Fruit fly (Drosophila melanogaster) whole organism, larva: ENCODE results near the gene Vsx2.

Source experiments
- noc ChIP-seq: fragments of 200-800 bp; sonication (Bioruptor generic); optimal IDR thresholded peaks from 3 replicates; lab custom pipeline; 2019; ENCODE audit warnings: missing biosample characterization, mild to moderate bottlenecking, missing genetic modification characterization, moderate library complexity

Gene Vsx2

dm6 chrX:5560083-5560482, at the start of gene Vsx2:
Vsx2 (minus strand) TSS chrX:5560183.
- TF ChIP-seq noc (tag; lab: Kevin White, UChicago), result no peak

DNA sequence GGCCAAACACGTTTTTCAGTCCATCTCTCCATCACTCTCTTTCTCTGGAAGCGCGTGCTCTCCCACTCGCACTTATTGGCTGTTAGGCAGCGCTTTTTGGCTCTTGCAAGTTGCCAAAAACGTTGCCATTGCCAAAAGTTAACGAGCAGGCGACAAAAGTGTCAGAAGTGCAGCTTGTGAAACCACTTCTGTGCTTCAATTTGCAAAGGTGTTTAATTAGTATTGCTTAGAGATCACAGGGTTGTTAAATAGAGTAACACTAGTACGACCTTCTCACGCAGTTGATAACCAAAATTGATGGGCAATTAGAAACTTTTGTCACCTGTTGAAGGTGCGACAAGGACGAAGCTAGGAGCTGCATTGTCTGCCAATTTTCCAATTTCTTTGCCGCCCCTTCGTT, 48.5 kb upstream of the Vsx2 start:
- TF ChIP-seq noc (tag; lab: Kevin White, UChicago), result no peak

dm6 chrX:5607647-5608046, 47.7 kb upstream of the Vsx2 start:
- TF ChIP-seq noc (tag; lab: Kevin White, UChicago), result no peak

DNA sequence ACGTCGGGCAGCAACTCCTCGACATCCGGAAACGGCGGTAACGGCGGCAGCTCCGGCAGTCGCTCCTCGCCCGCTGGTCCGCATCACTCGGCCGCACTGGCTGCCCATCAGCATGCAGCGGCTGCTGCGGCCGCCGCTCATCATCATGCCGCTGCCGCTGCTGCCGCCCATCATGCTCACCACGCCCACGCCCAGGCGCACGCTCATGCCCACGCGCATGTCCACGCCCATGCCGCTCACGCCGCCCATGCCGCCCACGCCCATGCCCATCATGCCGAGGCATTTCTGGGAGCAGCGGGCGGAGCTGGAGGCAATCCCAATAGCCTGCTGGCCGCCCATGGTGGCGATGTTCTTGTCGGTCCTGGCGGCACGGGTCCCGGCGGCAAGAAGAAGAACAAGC, 46.3 kb upstream of the Vsx2 start:
- no peak for TF ChIP-seq noc (tag; lab: Kevin White, UChicago)

- TF ChIP-seq noc (tag; lab: Kevin White, UChicago), result peak; percentile 5
Measured at dm6 chrX:5604181-5604580, 44.2 kb upstream of the Vsx2 start.

DNA sequence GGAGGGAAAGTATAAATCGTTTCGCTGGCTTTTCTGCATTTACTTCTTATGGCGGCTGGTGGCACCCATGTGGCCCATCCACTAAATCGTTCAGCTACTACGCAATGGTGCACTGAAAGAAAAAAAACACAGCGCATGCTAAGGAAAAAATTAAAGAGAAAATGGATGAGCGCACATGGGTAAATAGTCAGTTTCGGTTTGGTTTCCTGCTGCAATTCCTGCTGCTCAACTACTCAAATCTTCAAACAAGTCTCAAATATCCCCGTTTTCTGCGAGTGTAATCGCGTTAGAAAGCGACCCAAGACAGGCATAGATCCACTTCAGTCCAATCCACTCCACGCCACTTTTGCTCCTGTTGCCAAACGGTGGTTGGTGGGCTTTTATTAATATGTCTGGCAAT, 43.0 kb upstream of the Vsx2 start:
- no peak for TF ChIP-seq noc (tag; lab: Kevin White, UChicago)

DNA sequence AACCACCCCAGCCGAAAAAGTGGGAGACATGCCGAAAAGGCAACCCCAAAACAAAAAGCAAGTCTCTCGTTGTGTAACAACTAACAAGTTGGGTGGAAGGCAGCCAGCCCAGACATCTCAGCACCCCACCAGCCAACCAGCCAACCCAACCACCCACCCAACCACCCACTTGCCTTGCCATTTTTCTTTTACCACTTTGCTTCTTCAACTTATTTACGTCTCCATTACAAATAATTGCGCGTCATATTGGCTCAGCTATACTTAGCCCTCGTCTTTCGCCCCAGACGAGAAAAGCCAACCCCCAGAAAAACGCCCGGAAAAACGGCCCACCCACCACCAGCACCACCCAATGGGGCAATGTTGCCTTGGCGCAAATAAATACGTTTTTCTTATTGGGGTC, 42.3 kb upstream of the Vsx2 start:
- TF ChIP-seq noc (tag; lab: Kevin White, UChicago), result no peak

- no peak for TF ChIP-seq noc (tag; lab: Kevin White, UChicago)
Measured at dm6 chrX:5596554-5596953, 36.6 kb upstream of the Vsx2 start.

- TF ChIP-seq noc (tag; lab: Kevin White, UChicago), result no peak
Measured at dm6 chrX:5593868-5594267, 33.9 kb upstream of the Vsx2 start, which contains the start of gene Vsx1. Vsx1 (plus strand) TSS chrX:5594255.

- TF ChIP-seq noc (tag; lab: Kevin White, UChicago), result no peak
Measured at dm6 chrX:5589990-5590389, 30.0 kb upstream of the Vsx2 start.

- TF ChIP-seq noc (tag; lab: Kevin White, UChicago), result no peak
Measured at dm6 chrX:5588454-5588853, 28.5 kb upstream of the Vsx2 start.

dm6 chrX:5587023-5587422, 27.0 kb upstream of the Vsx2 start:
- TF ChIP-seq noc (tag; lab: Kevin White, UChicago), result no peak

DNA sequence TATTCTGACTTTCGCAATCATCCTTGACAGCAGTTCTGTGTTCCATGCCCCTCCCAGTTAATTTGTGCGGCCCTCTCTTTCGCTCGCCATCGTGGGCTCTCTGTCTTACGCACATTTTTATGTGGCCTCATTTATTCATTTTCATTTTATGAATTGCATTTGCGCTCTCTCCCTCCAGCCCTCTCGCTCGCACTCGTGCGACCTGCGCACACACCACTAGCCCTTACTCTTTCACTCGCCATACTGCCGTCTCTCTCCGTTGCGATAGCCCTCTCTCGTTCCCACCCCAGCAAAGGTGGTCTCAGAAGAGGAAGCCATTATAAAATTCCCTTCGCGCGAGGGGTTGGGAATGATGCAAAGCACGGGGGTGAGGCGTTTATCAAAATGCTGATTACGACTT, 19.5 kb upstream of the Vsx2 start:
- TF ChIP-seq noc (tag; lab: Kevin White, UChicago), result no peak

DNA sequence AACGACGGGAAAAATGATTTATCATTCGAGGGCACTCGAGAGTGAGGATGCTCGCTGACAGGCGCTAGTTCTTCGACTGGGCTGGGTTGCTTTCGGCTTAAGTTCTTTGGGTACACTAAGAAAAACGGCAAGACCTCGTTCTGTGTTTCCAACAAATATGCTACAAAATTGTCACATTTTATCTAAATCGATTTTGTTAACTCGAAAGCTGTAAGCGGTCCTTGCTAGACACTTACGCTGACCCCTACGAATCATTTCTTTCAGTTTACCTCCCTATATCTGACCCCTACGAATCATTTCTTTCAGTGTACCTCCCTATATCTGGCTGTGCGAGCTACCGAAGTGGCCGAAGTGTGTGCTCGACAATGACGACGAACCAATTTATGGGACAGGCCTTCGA, 3.9 kb upstream of the Vsx2 start:
- TF ChIP-seq noc (tag; lab: Kevin White, UChicago), result no peak

DNA sequence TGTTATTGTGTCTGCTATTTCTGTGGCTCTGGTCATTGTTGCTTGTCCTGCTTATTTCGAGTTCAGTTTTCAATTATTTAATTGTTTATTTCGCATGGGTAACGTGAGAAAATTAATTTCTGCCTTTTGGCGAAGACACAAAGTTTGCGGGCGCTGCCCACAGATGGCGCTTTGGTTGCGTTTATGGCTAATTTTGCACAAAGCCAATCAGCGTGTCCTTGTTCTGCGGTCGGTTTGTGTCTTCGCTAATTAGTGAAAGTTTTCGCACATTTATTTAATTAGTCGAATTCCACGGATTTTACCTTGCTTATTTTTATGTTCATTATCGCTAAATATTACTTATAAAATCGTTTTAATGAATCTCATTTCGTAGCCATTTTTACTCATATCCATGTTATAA, 3.4 kb upstream of the Vsx2 start:
- no peak for TF ChIP-seq noc (tag; lab: Kevin White, UChicago)

DNA sequence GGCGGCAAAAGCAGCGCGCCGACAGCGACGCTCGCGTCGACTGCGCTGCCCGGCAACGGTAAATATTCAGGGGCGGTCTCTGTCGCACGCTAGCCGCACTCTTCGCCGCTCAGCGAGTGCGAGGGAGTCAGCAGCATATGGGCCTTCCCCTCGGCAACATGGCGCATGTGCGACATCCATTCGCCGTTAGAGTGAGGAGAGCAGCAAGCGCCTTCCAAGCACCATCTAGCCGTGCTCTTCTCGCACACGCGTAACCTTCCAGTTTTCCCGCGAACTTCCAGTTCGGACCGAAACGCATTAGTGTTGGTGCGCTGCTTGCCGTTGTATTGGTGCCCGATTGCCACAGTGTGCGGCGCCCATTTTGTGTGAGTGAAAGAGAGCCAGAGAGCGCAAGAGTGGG, 520 bp upstream of the Vsx2 start:
- TF ChIP-seq noc (tag; lab: Kevin White, UChicago), result no peak

DNA sequence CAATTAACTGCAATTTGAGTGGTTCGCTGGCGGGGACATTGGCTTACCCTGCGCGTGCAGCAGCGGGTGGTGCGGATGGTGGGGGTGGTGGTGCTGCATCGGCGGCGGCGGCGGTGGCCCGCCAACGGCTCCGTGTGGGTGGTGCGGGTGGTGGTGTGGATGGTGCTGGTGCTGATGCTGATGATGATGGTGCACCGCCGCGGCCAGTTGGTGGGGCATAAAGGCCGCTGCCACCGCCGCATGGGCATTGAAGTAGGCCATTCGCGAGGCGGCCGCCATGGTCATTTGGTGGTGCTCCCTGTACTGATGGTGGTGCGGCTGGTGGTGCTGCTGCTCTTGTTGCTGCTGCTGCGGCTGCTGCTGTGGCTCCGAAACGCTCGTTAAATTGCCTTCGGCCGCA, 620 bp downstream of the Vsx2 start:
- TF ChIP-seq noc (tag; lab: Kevin White, UChicago), result no peak

DNA sequence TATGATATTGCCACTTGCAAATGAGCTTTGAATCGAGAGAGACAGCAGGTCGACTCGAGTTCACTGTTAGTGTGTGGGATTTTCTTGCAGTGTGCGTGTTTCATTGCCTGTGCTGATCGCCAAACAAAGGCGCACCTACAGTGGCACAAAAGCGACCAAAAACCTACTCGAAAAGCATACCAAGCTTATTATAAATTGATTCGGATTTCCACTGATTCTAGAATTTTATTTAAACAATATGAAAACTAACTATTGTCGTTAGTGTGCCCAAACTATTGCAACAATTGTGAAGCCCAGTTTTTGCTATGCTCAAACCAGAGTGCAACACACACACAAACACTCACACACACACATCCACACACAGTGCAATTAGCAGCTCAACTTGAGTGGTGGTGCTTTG, 1.5 kb downstream of the Vsx2 start:
- no peak for TF ChIP-seq noc (tag; lab: Kevin White, UChicago)
